Worm (Caenorhabditis elegans) whole organism, midembryonic: ENCODE data around the gene F52E1.3.
A peak's percentile ranks its signal among the peaks of the same experiment; 100 is the strongest.

Experiments
- T22C8.4 ChIP-seq: fragments of 200-800 bp; sonication (Bioruptor generic); IDR thresholded peaks from 2 replicates; pipeline ENCODE4 v1.3.6; 2022; ENCODE audit warnings: missing genetic modification characterization, missing compliant biosample characterization
- cog-1 ChIP-seq: sonication (generic microtip); optimal IDR thresholded peaks from 2 replicates; lab custom pipeline; 2016; ENCODE audit warnings: missing genetic modification characterization, missing compliant biosample characterization
- flt-1 ChIP-seq: fragments of 200-800 bp; sonication (Bioruptor generic); IDR thresholded peaks from 2 replicates; pipeline ENCODE4 v1.3.6; 2022; ENCODE audit warnings: missing genetic modification characterization, missing compliant biosample characterization
- klf-2 ChIP-seq: fragments of 200-800 bp; sonication (Bioruptor generic); conservative IDR thresholded peaks from 2 replicates; pipeline ENCODE4 v1.3.6; 2022; ENCODE audit warnings: missing genetic modification reagents, missing genetic modification characterization, missing compliant biosample characterization
- med-1 ChIP-seq: sonication (generic microtip); optimal IDR thresholded peaks from 2 replicates; lab custom pipeline; 2017; ENCODE audit warnings: missing genetic modification characterization, mild to moderate bottlenecking, missing compliant biosample characterization, antibody characterized with exemption, missing genetic modification reagents; ENCODE audit not compliant: insufficient read depth
- ref-1 ChIP-seq: fragments of 200-800 bp; sonication (Bioruptor generic); conservative IDR thresholded peaks from 2 replicates; pipeline ENCODE4 v1.3.6; 2022; ENCODE audit warnings: missing genetic modification reagents, missing genetic modification characterization, missing compliant biosample characterization
- tab-1 ChIP-seq: fragments of 200-800 bp; sonication (Bioruptor generic); IDR thresholded peaks from 2 replicates; pipeline ENCODE4 v1.3.6; 2022; ENCODE audit warnings: missing genetic modification characterization, missing compliant biosample characterization
- ztf-23 ChIP-seq: fragments of 200-800 bp; sonication (Bioruptor generic); IDR thresholded peaks from 2 replicates; pipeline ENCODE4 v1.3.6; 2022; ENCODE audit warnings: missing genetic modification reagents, missing genetic modification characterization, missing compliant biosample characterization
- ztf-29 ChIP-seq: fragments of 200-800 bp; sonication (Bioruptor generic); IDR thresholded peaks from 2 replicates; pipeline ENCODE4 v1.3.6; 2022; ENCODE audit warnings: missing genetic modification reagents, missing genetic modification characterization, missing compliant biosample characterization

The F52E1.3 gene

ce11 chrV:8431295-8431694 is 36.7 kb downstream of the F52E1.3 start:
- peak; percentile 72 for TF ChIP-seq T22C8.4 (GFP tag; lab: Robert Waterston, UW)
- TF ChIP-seq ref-1, result peak; percentile 71
- TF ChIP-seq ztf-29 (GFP tag; lab: Robert Waterston, UW), result 0 out of 2 replicates have a peak, but pooled peaks have one; percentile 35
- TF ChIP-seq flt-1 (GFP tag; lab: Robert Waterston, UW), result peak; percentile 82
- TF ChIP-seq ztf-23, result peak; percentile 70; the same call in 1 of the 2 replicates
- TF ChIP-seq tab-1 (GFP tag; lab: Robert Waterston, UW), result peak; percentile 83; the same call in 1 of the 2 replicates

ce11 chrV:8434400-8434827 is 39.8 kb downstream of the F52E1.3 start:
- TF ChIP-seq klf-2 (GFP tag; lab: Robert Waterston, UW) (no peak), T22C8.4 (GFP tag; lab: Robert Waterston, UW) (no peak), flt-1 (GFP tag; lab: Robert Waterston, UW) (no peak), cog-1 (tag; lab: Kevin White, UChicago) (no peak), ztf-29 (GFP tag; lab: Robert Waterston, UW) (no peak), ztf-23 (no peak), ref-1 (no peak), tab-1 (GFP tag; lab: Robert Waterston, UW) (no peak), med-1 (no peak)

DNA sequence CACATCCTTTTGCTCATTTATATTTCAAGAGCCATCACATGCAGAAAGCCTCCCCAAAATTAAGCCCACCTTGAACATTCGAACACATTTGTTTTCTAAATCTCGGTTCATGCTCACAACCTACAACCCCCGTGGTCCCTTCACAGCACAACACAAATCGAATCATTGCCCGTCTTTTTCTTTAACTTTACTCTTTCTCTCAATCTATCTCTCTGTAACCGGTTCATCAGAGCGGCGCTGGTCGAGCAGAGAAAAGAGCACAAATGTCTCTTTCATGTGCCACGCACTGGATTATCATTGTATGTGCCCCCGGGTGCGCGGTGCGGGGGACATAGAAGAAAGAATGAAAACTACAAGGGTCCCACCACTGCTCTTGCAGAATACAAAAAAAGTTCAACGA is 40.7 kb downstream of the F52E1.3 start:
- TF ChIP-seq T22C8.4 (GFP tag; lab: Robert Waterston, UW), result no peak
- TF ChIP-seq cog-1 (tag; lab: Kevin White, UChicago), result no peak
- TF ChIP-seq ref-1, result no peak
- TF ChIP-seq klf-2 (GFP tag; lab: Robert Waterston, UW), result no peak
- no peak for TF ChIP-seq med-1
- TF ChIP-seq ztf-29 (GFP tag; lab: Robert Waterston, UW), result no peak
- TF ChIP-seq ztf-23, result no peak
- no peak for TF ChIP-seq tab-1 (GFP tag; lab: Robert Waterston, UW)
- no peak for TF ChIP-seq flt-1 (GFP tag; lab: Robert Waterston, UW)

DNA sequence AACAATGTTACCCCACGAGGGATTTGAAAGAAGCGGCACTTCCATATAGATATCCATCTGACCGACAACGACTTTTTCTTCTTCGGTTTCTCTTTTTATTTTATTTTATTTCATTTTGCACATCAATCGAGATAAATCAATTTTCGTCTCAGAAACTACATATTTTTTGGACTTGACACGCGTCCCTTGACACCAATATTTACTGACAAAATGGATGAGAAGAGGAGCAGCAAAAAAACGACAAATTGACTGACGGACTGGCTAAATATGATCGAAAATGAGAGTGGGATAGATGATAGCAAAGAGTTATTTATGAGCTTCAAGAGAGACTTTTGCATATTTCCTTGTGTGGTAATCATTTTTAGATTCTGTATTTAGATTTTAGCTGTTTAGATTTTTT is 42.8 kb downstream of the F52E1.3 start:
- TF ChIP-seq T22C8.4 (GFP tag; lab: Robert Waterston, UW) (no peak), ztf-23 (no peak), flt-1 (GFP tag; lab: Robert Waterston, UW) (no peak), ztf-29 (GFP tag; lab: Robert Waterston, UW) (no peak), ref-1 (no peak)

- no peak for TF ChIP-seq flt-1 (GFP tag; lab: Robert Waterston, UW)
- no peak for TF ChIP-seq T22C8.4 (GFP tag; lab: Robert Waterston, UW)
- TF ChIP-seq ztf-29 (GFP tag; lab: Robert Waterston, UW), result no peak
- no peak for TF ChIP-seq ztf-23
- TF ChIP-seq klf-2 (GFP tag; lab: Robert Waterston, UW), result no peak
- no peak for TF ChIP-seq ref-1
- TF ChIP-seq tab-1 (GFP tag; lab: Robert Waterston, UW), result no peak
- TF ChIP-seq med-1, result no peak
- no peak for TF ChIP-seq cog-1 (tag; lab: Kevin White, UChicago)
These were observed 49.8 kb downstream of the F52E1.3 start, which contains the start of gene lmd-3 for ce11 chrV:8444357-8444856. Gene lmd-3 (minus strand): TSS chrV:8444806.

ce11 chrV:8445636-8446035 is 51.0 kb downstream of the F52E1.3 start:
- TF ChIP-seq ref-1 (no peak), med-1 (no peak), ztf-29 (GFP tag; lab: Robert Waterston, UW) (no peak), cog-1 (tag; lab: Kevin White, UChicago) (no peak), ztf-23 (no peak), flt-1 (GFP tag; lab: Robert Waterston, UW) (no peak)
